Worm (Caenorhabditis elegans) whole organism, young adult: ENCODE results near the gene T24C4.10.

Experiments
- B0261.1 ChIP-seq: sonication (generic microtip); optimal IDR thresholded peaks from 2 replicates; lab custom pipeline; 2016; ENCODE audit warnings: mild to moderate bottlenecking, missing genetic modification characterization, moderate library complexity, missing compliant biosample characterization
- B0336.3 ChIP-seq: fragments of 200-800 bp; sonication (Bioruptor generic); IDR thresholded peaks from 2 replicates; pipeline ENCODE4 v1.3.6; 2022; ENCODE audit warnings: missing genetic modification characterization, missing compliant biosample characterization
- D2030.7 ChIP-seq: fragments of 200-800 bp; sonication (Bioruptor generic); IDR thresholded peaks from 2 replicates; pipeline ENCODE4 v1.3.6; 2022; ENCODE audit warnings: missing genetic modification reagents, missing genetic modification characterization, missing compliant biosample characterization
- F23B12.7 ChIP-seq: sonication (generic microtip); optimal IDR thresholded peaks from 2 replicates; lab custom pipeline; 2017; ENCODE audit warnings: missing genetic modification characterization, mild to moderate bottlenecking, missing compliant biosample characterization, antibody characterized with exemption, moderate library complexity; ENCODE audit not compliant: insufficient read depth
- F52B5.7 ChIP-seq: sonication (generic microtip); optimal IDR thresholded peaks from 2 replicates; lab custom pipeline; 2016; ENCODE audit warnings: mild to moderate bottlenecking, missing genetic modification characterization, missing compliant biosample characterization
- Y53G8AR.9 ChIP-seq: fragments of 200-800 bp; sonication (Bioruptor generic); conservative IDR thresholded peaks from 2 replicates; pipeline ENCODE4 v1.3.6; 2022; ENCODE audit warnings: missing genetic modification reagents, missing genetic modification characterization, missing compliant biosample characterization
- Y95B8A.8 ChIP-seq: fragments of 200-800 bp; sonication (Bioruptor generic); IDR thresholded peaks from 2 replicates; pipeline ENCODE4 v1.3.6; 2022; ENCODE audit warnings: missing genetic modification reagents, missing genetic modification characterization, missing compliant biosample characterization
- attf-3 ChIP-seq: fragments of 200-800 bp; sonication (Bioruptor generic); conservative IDR thresholded peaks from 2 replicates; pipeline ENCODE4 v1.3.6; 2022; ENCODE audit warnings: missing genetic modification reagents, missing genetic modification characterization, missing compliant biosample characterization
- cebp-1 ChIP-seq, 2 experiments: fragments of 200-800 bp in 1 of 2; sonication (Bioruptor generic) in 1 of 2; sonication (generic microtip) in 1 of 2; IDR thresholded peaks in 1 of 2; optimal IDR thresholded peaks in 1 of 2; 2 replicates each; pipeline versions ENCODE4 v1.3.6 to Lab custom; 2017 to 2022; ENCODE audit warnings: missing compliant biosample characterization in 2 of 2, missing genetic modification characterization in 2 of 2, mild to moderate bottlenecking in 1 of 2, missing genetic modification reagents in 1 of 2, moderate library complexity in 1 of 2
- ceh-27 ChIP-seq: fragments of 200-800 bp; sonication (Bioruptor generic); optimal IDR thresholded peaks from 2 replicates; lab custom pipeline; 2018; ENCODE audit warnings: mild to moderate bottlenecking, missing genetic modification characterization, moderate library complexity, missing compliant biosample characterization
- ceh-91 ChIP-seq: fragments of 200-800 bp; sonication (Bioruptor generic); IDR thresholded peaks from 2 replicates; pipeline ENCODE4 v1.3.6; 2022; ENCODE audit warnings: missing genetic modification reagents, missing genetic modification characterization, missing compliant biosample characterization
- chd-7 ChIP-seq: sonication (generic microtip); optimal IDR thresholded peaks from 2 replicates; lab custom pipeline; 2016; ENCODE audit warnings: mild to moderate bottlenecking, missing genetic modification characterization, moderate library complexity, missing compliant biosample characterization
- dpl-1 ChIP-seq: fragments of 150-350 bp; optimal IDR thresholded peaks from 2 replicates; lab custom pipeline; 2014; ENCODE audit warnings: missing biosample characterization, missing genetic modification reagents, missing genetic modification characterization
- ekl-4 ChIP-seq: fragments of 200-800 bp; sonication (Bioruptor generic); IDR thresholded peaks from 2 replicates; pipeline ENCODE4 v1.3.6; 2022; ENCODE audit warnings: missing genetic modification reagents, missing genetic modification characterization, missing compliant biosample characterization
- hmg-1.2 ChIP-seq: fragments of 200-800 bp; sonication (Bioruptor generic); IDR thresholded peaks from 2 replicates; pipeline ENCODE4 v1.3.6; 2022; ENCODE audit warnings: missing genetic modification reagents, missing genetic modification characterization, missing compliant biosample characterization
- hmg-20 ChIP-seq: fragments of 200-800 bp; sonication (Bioruptor generic); IDR thresholded peaks from 2 replicates; pipeline ENCODE4 v1.3.6; 2022; ENCODE audit warnings: missing genetic modification reagents, missing genetic modification characterization, missing compliant biosample characterization
- hsf-1 ChIP-seq: fragments of 200-800 bp; sonication (Bioruptor generic); IDR thresholded peaks from 2 replicates; pipeline ENCODE4 v1.3.6; 2022; ENCODE audit warnings: missing genetic modification reagents, missing genetic modification characterization, missing compliant biosample characterization
- madf-3 ChIP-seq: fragments of 200-800 bp; sonication (Bioruptor generic); IDR thresholded peaks from 2 replicates; pipeline ENCODE4 v1.3.6; 2022; ENCODE audit warnings: missing genetic modification reagents, missing genetic modification characterization, missing compliant biosample characterization
- madf-6 ChIP-seq: fragments of 200-800 bp; sonication (Bioruptor generic); IDR thresholded peaks from 2 replicates; pipeline ENCODE4 v1.3.6; 2022; ENCODE audit warnings: missing genetic modification reagents, missing genetic modification characterization, missing compliant biosample characterization
- mcd-1 ChIP-seq: fragments of 200-800 bp; sonication (Bioruptor generic); IDR thresholded peaks from 2 replicates; pipeline ENCODE4 v1.3.6; 2022; ENCODE audit warnings: missing genetic modification reagents, missing genetic modification characterization, missing compliant biosample characterization
- nfya-2 ChIP-seq: fragments of 200-800 bp; sonication (Bioruptor generic); IDR thresholded peaks from 2 replicates; pipeline ENCODE4 v1.3.6; 2022; ENCODE audit warnings: missing genetic modification reagents, missing genetic modification characterization, missing compliant biosample characterization
- nfyb-1 ChIP-seq: fragments of 200-800 bp; sonication (Bioruptor generic); IDR thresholded peaks from 2 replicates; pipeline ENCODE4 v1.3.6; 2022; ENCODE audit warnings: missing genetic modification reagents, missing genetic modification characterization, missing compliant biosample characterization
- repo-1 ChIP-seq: sonication (generic microtip); optimal IDR thresholded peaks from 2 replicates; lab custom pipeline; 2017; ENCODE audit warnings: mild to moderate bottlenecking, missing genetic modification characterization, missing compliant biosample characterization
- tlf-1 ChIP-seq: fragments of 200-800 bp; sonication (Bioruptor generic); optimal IDR thresholded peaks from 2 replicates; lab custom pipeline; 2018; ENCODE audit warnings: mild to moderate bottlenecking, missing genetic modification characterization, missing compliant biosample characterization
- zim-3 ChIP-seq: sonication (generic microtip); optimal IDR thresholded peaks from 2 replicates; lab custom pipeline; 2017; ENCODE audit warnings: mild to moderate bottlenecking, missing genetic modification characterization, moderate library complexity, missing compliant biosample characterization
- ztf-22 ChIP-seq: fragments of 200-800 bp; sonication (Bioruptor generic); optimal IDR thresholded peaks from 2 replicates; lab custom pipeline; 2018; ENCODE audit warnings: mild to moderate bottlenecking, missing genetic modification characterization, moderate library complexity, missing compliant biosample characterization
- ztf-25 ChIP-seq: fragments of 200-800 bp; sonication (Bioruptor generic); IDR thresholded peaks from 2 replicates; pipeline ENCODE4 v1.3.6; 2022; ENCODE audit warnings: missing genetic modification reagents, missing genetic modification characterization, missing compliant biosample characterization
- ztf-28 ChIP-seq: fragments of 200-800 bp; sonication (Bioruptor generic); IDR thresholded peaks from 2 replicates; pipeline ENCODE4 v1.3.6; 2022; ENCODE audit warnings: missing genetic modification reagents, missing genetic modification characterization, missing compliant biosample characterization
- ztf-3 ChIP-seq: fragments of 200-800 bp; sonication (Bioruptor generic); optimal IDR thresholded peaks from 2 replicates; lab custom pipeline; 2018; ENCODE audit warnings: mild to moderate bottlenecking, missing genetic modification characterization, missing compliant biosample characterization

T24C4.10 gene

DNA sequence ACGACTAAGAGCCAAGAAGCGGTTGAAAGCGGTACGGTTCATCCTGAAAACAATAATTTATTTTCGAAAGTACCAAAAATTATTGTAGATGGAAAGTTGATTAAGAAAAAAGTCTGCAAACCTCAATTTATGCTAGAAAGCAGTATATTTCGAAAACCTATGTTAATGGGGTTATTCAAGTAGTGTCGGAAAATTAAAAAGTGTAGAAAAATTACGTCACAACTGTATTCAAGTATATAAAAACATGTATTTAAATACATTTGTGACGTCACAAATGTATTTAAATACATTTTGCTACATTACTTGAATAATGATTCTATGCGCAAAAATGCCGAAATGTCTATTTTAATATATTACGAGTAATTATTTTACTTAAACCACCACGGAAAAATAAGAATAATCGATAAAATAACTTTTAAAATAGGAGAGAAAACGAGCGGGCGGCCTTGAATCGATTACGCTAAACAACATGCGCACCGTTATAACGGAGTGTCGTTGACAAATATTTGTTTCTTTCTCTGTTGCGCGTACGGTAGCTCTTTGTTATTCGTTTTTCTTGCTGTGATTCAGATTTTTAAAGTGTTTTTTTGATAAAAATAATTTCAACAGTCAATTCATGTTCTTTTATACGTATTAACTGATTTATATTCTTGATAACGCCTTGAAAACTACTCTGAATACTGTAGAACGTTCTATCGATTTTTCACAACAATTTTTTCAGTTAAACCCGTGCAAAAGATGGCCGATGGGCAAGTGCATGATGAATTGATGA is 19.7 kb upstream of the T24C4.10 start, which contains the start of the genes F23H11.5 and bra-2:
Gene F23H11.5, minus strand, starts transcription at position 51 of the 772 bp plus-strand sequence.
Gene bra-2, plus strand, starts transcription at position 722 of the 772 bp plus-strand sequence.
- TF ChIP-seq ztf-28 (GFP tag; lab: Robert Waterston, UW) (no peak), ztf-25 (GFP tag; lab: Robert Waterston, UW) (no peak), madf-6 (GFP tag; lab: Robert Waterston, UW) (no peak), F23B12.7 (tag; lab: Kevin White, UChicago) (peak; percentile 4), attf-3 (GFP tag; lab: Robert Waterston, UW) (peak; percentile 92), ztf-3 (GFP tag; lab: Kevin White, UChicago) (no peak)
- TF ChIP-seq, all 124 proteins: peak for 2

DNA sequence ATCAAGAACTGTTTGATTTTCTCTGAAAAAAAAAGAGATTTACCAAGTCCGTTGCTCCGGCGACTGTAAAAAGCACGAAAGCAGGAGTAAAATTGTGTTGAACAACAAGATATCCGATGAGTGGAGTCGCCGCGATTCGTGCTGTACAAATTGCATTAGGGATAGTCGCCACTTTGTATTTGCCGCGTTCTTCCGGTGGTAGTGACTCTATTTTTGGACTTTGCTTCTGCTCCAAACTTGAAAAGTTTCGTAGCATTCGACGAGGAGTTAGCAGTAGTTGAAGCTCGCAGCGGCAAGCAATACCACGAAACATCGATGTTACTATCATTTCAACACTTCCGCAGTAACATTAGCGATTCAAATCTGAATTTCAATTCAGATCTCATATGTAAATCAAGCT is 18.5 kb upstream of the T24C4.10 start, which contains the start of gene crls-1:
Gene crls-1, minus strand, starts transcription at position 363 of the 400 bp plus-strand sequence.
- peak; percentile 14; the same call in 1 of the 2 replicates for TF ChIP-seq madf-6 (GFP tag; lab: Robert Waterston, UW)
- TF ChIP-seq ekl-4 (GFP tag; lab: Robert Waterston, UW) = peak; percentile 58; the same call in 1 of the 2 replicates
- no peak for TF ChIP-seq ceh-91 (GFP tag; lab: Robert Waterston, UW)
- TF ChIP-seq hsf-1 (GFP tag; lab: Robert Waterston, UW) = peak; percentile 59; the same call in 1 of the 2 replicates
- peak; percentile 72 for TF ChIP-seq repo-1 (tag; lab: Kevin White, UChicago)
- TF ChIP-seq chd-7 (tag; lab: Kevin White, UChicago) = peak; percentile 25
- no peak for TF ChIP-seq B0261.1
- peak; percentile 26 for TF ChIP-seq F52B5.7
- TF ChIP-seq ztf-22 (GFP tag; lab: Kevin White, UChicago) = no peak
- 0 out of 2 replicates have a peak, but pooled peaks have one; percentile 37 for TF ChIP-seq nfyb-1 (GFP tag; lab: Robert Waterston, UW)
- TF ChIP-seq tlf-1 (GFP tag; lab: Kevin White, UChicago) = peak; percentile 16
- 0 out of 2 replicates have a peak, but pooled peaks have one; percentile 30 for TF ChIP-seq B0336.3 (GFP tag; lab: Robert Waterston, UW)
- TF ChIP-seq mcd-1 = peak; percentile 29
- 0 out of 2 replicates have a peak, but pooled peaks have one; percentile 17 for TF ChIP-seq Y95B8A.8 (GFP tag; lab: Robert Waterston, UW)
- TF ChIP-seq madf-3 (GFP tag; lab: Robert Waterston, UW) = 0 out of 2 replicates have a peak, but pooled peaks have one; percentile 28
- TF ChIP-seq hmg-20 (GFP tag; lab: Robert Waterston, UW) = no peak
- TF ChIP-seq Y53G8AR.9 (GFP tag; lab: Robert Waterston, UW) = peak; percentile 53; the same call in 1 of the 2 replicates
- TF ChIP-seq D2030.7 (GFP tag; lab: Robert Waterston, UW) = peak; percentile 14; the same call in 1 of the 2 replicates
- TF ChIP-seq attf-3 (GFP tag; lab: Robert Waterston, UW) = no peak
- TF ChIP-seq ceh-27 (GFP tag; lab: Kevin White, UChicago) = no peak

DNA sequence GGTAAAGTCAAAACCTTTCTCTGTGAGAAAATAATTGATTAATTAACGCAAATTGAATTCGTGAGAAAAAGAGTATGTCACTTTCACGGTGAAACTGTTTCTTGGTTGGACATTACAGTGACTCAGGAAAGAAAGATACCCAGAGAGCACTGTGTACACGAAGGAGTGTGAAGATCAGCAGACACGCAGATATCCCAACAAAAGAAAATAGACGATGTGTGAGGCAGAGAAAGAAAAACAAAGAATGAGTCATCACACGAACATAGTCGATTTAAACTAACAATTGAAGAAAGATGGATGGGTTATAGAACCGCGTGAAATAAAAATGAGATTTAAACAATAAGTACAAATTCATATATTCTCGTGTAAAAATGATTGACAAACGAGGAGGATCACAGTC is 16.9 kb upstream of the T24C4.10 start:
- TF ChIP-seq B0336.3 (GFP tag; lab: Robert Waterston, UW) = no peak
- TF ChIP-seq ceh-91 (GFP tag; lab: Robert Waterston, UW) = no peak
- no peak for TF ChIP-seq zim-3 (tag; lab: Kevin White, UChicago)
- no peak for TF ChIP-seq cebp-1 (GFP tag; IDR thresholded peaks at IDR 0.05; lab: Robert Waterston, UW)
- peak; percentile 2 for TF ChIP-seq cebp-1 (tag; optimal IDR thresholded peaks at IDR 0.05; lab: Kevin White, UChicago)
- TF ChIP-seq dpl-1 (GFP tag; lab: Kevin White, UChicago) = no peak
- peak; percentile 16; the same call in 1 of the 2 replicates for TF ChIP-seq hmg-1.2 (GFP tag; lab: Robert Waterston, UW)

DNA sequence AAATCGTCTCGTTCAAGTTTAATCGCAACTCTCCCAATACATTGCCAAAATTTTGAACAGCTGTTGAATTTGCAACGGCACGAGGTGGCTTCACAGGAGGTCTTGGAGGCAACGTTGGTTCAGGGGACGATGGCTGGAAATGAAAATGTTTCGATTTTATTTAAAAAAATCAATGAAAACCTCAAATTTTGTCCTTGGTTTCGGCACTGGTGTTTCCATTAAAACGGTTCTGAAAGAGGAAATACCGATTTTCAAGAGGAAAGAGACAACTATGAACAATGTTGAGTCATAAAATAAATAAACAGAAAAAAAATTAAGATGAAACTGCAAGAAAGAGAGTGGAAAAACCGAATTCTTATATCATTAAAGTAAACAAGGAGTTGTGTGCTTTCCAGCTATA is 16.3 kb upstream of the T24C4.10 start, which contains the start of gene F23H11.4:
Gene F23H11.4, minus strand, starts transcription at position 229 of the 400 bp plus-strand sequence.
- no peak for TF ChIP-seq nfya-2 (GFP tag; lab: Robert Waterston, UW)
